Worm (Caenorhabditis elegans) whole organism, young adult: ENCODE data around the gene Y53G8AM.8.

Experiments
- B0019.2 ChIP-seq: fragments of 200-800 bp; sonication (Bioruptor generic); conservative IDR thresholded peaks from 2 replicates; pipeline ENCODE4 v1.3.6; 2022; ENCODE audit warnings: missing genetic modification reagents, missing genetic modification characterization, missing compliant biosample characterization
- B0261.1 ChIP-seq: sonication (generic microtip); optimal IDR thresholded peaks from 2 replicates; lab custom pipeline; 2016; ENCODE audit warnings: mild to moderate bottlenecking, missing genetic modification characterization, moderate library complexity, missing compliant biosample characterization
- C06A6.2 ChIP-seq: fragments of 200-800 bp; sonication (Bioruptor generic); conservative IDR thresholded peaks from 2 replicates; pipeline ENCODE4 v1.3.6; 2022; ENCODE audit warnings: missing genetic modification characterization, missing compliant biosample characterization
- D2030.7 ChIP-seq: fragments of 200-800 bp; sonication (Bioruptor generic); IDR thresholded peaks from 2 replicates; pipeline ENCODE4 v1.3.6; 2022; ENCODE audit warnings: missing genetic modification reagents, missing genetic modification characterization, missing compliant biosample characterization
- F23B12.7 ChIP-seq: sonication (generic microtip); optimal IDR thresholded peaks from 2 replicates; lab custom pipeline; 2017; ENCODE audit warnings: missing genetic modification characterization, mild to moderate bottlenecking, missing compliant biosample characterization, antibody characterized with exemption, moderate library complexity; ENCODE audit not compliant: insufficient read depth
- F33H1.4 ChIP-seq: fragments of 200-800 bp; sonication (Bioruptor generic); IDR thresholded peaks from 2 replicates; pipeline ENCODE4 v1.3.6; 2022; ENCODE audit warnings: missing genetic modification reagents, missing genetic modification characterization, missing compliant biosample characterization
- F37B4.10 ChIP-seq: fragments of 200-800 bp; sonication (Bioruptor generic); IDR thresholded peaks from 2 replicates; pipeline ENCODE4 v1.3.6; 2022; ENCODE audit warnings: missing genetic modification characterization, missing compliant biosample characterization
- F57A8.1 ChIP-seq: fragments of 200-800 bp; sonication (Bioruptor generic); optimal IDR thresholded peaks from 2 replicates; lab custom pipeline; 2018; ENCODE audit warnings: mild to moderate bottlenecking, missing genetic modification characterization, moderate library complexity, missing compliant biosample characterization
- K12H6.12 ChIP-seq: fragments of 200-800 bp; sonication (Bioruptor generic); optimal IDR thresholded peaks from 2 replicates; lab custom pipeline; 2018; ENCODE audit warnings: mild to moderate bottlenecking, missing genetic modification characterization, missing compliant biosample characterization
- T26A5.8 ChIP-seq: sonication (generic microtip); optimal IDR thresholded peaks from 2 replicates; lab custom pipeline; 2016; ENCODE audit warnings: missing genetic modification characterization, missing compliant biosample characterization
- Y56A3A.18 ChIP-seq: fragments of 200-800 bp; sonication (Bioruptor generic); IDR thresholded peaks from 2 replicates; pipeline ENCODE4 v1.3.6; 2022; ENCODE audit warnings: missing genetic modification reagents, missing genetic modification characterization, missing compliant biosample characterization
- Y95B8A.8 ChIP-seq: fragments of 200-800 bp; sonication (Bioruptor generic); IDR thresholded peaks from 2 replicates; pipeline ENCODE4 v1.3.6; 2022; ENCODE audit warnings: missing genetic modification reagents, missing genetic modification characterization, missing compliant biosample characterization
- aptf-2 ChIP-seq: fragments of 200-800 bp; sonication (Bioruptor generic); conservative IDR thresholded peaks from 2 replicates; pipeline ENCODE4 v1.3.6; 2022; ENCODE audit warnings: missing genetic modification reagents, missing genetic modification characterization, missing compliant biosample characterization
- attf-6 ChIP-seq: fragments of 200-800 bp; sonication (Bioruptor generic); IDR thresholded peaks from 2 replicates; pipeline ENCODE4 v1.3.6; 2022; ENCODE audit warnings: missing genetic modification reagents, missing genetic modification characterization, missing compliant biosample characterization
- cebp-1 ChIP-seq, 2 experiments: fragments of 200-800 bp in 1 of 2; sonication (Bioruptor generic) in 1 of 2; sonication (generic microtip) in 1 of 2; IDR thresholded peaks in 1 of 2; optimal IDR thresholded peaks in 1 of 2; 2 replicates each; pipeline versions ENCODE4 v1.3.6 to Lab custom; 2017 to 2022; ENCODE audit warnings: missing compliant biosample characterization in 2 of 2, missing genetic modification characterization in 2 of 2, mild to moderate bottlenecking in 1 of 2, missing genetic modification reagents in 1 of 2, moderate library complexity in 1 of 2
- dox-1 ChIP-seq: fragments of 200-800 bp; sonication (Bioruptor generic); IDR thresholded peaks from 2 replicates; pipeline ENCODE4 v1.3.6; 2022; ENCODE audit warnings: missing genetic modification reagents, missing genetic modification characterization, missing compliant biosample characterization
- efl-1 ChIP-seq: fragments of 150-350 bp; optimal IDR thresholded peaks from 2 replicates; lab custom pipeline; 2014; ENCODE audit warnings: missing biosample characterization, missing genetic modification reagents, missing genetic modification characterization
- egl-18 ChIP-seq: fragments of 200-800 bp; sonication (Bioruptor generic); IDR thresholded peaks from 2 replicates; pipeline ENCODE4 v1.3.6; 2022; ENCODE audit warnings: missing genetic modification reagents, missing genetic modification characterization, missing compliant biosample characterization
- egl-44 ChIP-seq: fragments of 200-800 bp; sonication (Bioruptor generic); IDR thresholded peaks from 2 replicates; pipeline ENCODE4 v1.3.6; 2022; ENCODE audit warnings: missing genetic modification reagents, missing genetic modification characterization, missing compliant biosample characterization
- fkh-3 ChIP-seq: sonication (generic microtip); optimal IDR thresholded peaks from 2 replicates; lab custom pipeline; 2016; ENCODE audit warnings: mild to moderate bottlenecking, missing genetic modification characterization, missing compliant biosample characterization
- gei-17 ChIP-seq: fragments of 200-800 bp; sonication (Bioruptor generic); optimal IDR thresholded peaks from 2 replicates; lab custom pipeline; 2018; ENCODE audit warnings: mild to moderate bottlenecking, missing genetic modification characterization, missing compliant biosample characterization
- hmg-1.2 ChIP-seq: fragments of 200-800 bp; sonication (Bioruptor generic); IDR thresholded peaks from 2 replicates; pipeline ENCODE4 v1.3.6; 2022; ENCODE audit warnings: missing genetic modification reagents, missing genetic modification characterization, missing compliant biosample characterization
- hrde-1 ChIP-seq: sonication (generic microtip); optimal IDR thresholded peaks from 2 replicates; lab custom pipeline; 2016; ENCODE audit warnings: missing genetic modification characterization, mild to moderate bottlenecking, missing compliant biosample characterization, moderate library complexity, missing genotype, missing genetic modification reagents, borderline replicate concordance
- let-607 ChIP-seq, 2 experiments: fragments of 200-800 bp in 1 of 2; sonication (Bioruptor generic) in 1 of 2; sonication (generic microtip) in 1 of 2; optimal IDR thresholded peaks; 2 replicates each; lab custom pipeline; 2016 to 2018; ENCODE audit warnings: mild to moderate bottlenecking in 2 of 2, missing compliant biosample characterization in 2 of 2, missing genetic modification characterization in 2 of 2, moderate library complexity in 2 of 2, missing genotype in 1 of 2
- lin-26 ChIP-seq: fragments of 200-800 bp; sonication (Bioruptor generic); IDR thresholded peaks from 2 replicates; pipeline ENCODE4 v1.3.6; 2022; ENCODE audit warnings: missing genetic modification reagents, missing genetic modification characterization, missing compliant biosample characterization
- lin-40 ChIP-seq: sonication (generic microtip); optimal IDR thresholded peaks from 2 replicates; lab custom pipeline; 2016; ENCODE audit warnings: missing genetic modification characterization, mild to moderate bottlenecking, missing compliant biosample characterization, missing genotype, missing genetic modification reagents
- lin-54 ChIP-seq: fragments of 200-800 bp; sonication (Bioruptor generic); optimal IDR thresholded peaks from 2 replicates; lab custom pipeline; 2018; ENCODE audit warnings: mild to moderate bottlenecking, missing genetic modification characterization, missing compliant biosample characterization
- madf-10 ChIP-seq: sonication (generic microtip); optimal IDR thresholded peaks from 2 replicates; lab custom pipeline; 2016; ENCODE audit warnings: mild to moderate bottlenecking, missing genetic modification characterization, missing compliant biosample characterization
- madf-3 ChIP-seq: fragments of 200-800 bp; sonication (Bioruptor generic); IDR thresholded peaks from 2 replicates; pipeline ENCODE4 v1.3.6; 2022; ENCODE audit warnings: missing genetic modification reagents, missing genetic modification characterization, missing compliant biosample characterization
- madf-6 ChIP-seq: fragments of 200-800 bp; sonication (Bioruptor generic); IDR thresholded peaks from 2 replicates; pipeline ENCODE4 v1.3.6; 2022; ENCODE audit warnings: missing genetic modification reagents, missing genetic modification characterization, missing compliant biosample characterization
- mcd-1 ChIP-seq: fragments of 200-800 bp; sonication (Bioruptor generic); IDR thresholded peaks from 2 replicates; pipeline ENCODE4 v1.3.6; 2022; ENCODE audit warnings: missing genetic modification reagents, missing genetic modification characterization, missing compliant biosample characterization
- mxl-1 ChIP-seq: sonication (generic microtip); optimal IDR thresholded peaks from 2 replicates; lab custom pipeline; 2016; ENCODE audit warnings: missing genetic modification characterization, missing compliant biosample characterization
- nfya-2 ChIP-seq: fragments of 200-800 bp; sonication (Bioruptor generic); IDR thresholded peaks from 2 replicates; pipeline ENCODE4 v1.3.6; 2022; ENCODE audit warnings: missing genetic modification reagents, missing genetic modification characterization, missing compliant biosample characterization
- nhr-179 ChIP-seq: sonication (generic microtip); optimal IDR thresholded peaks from 2 replicates; lab custom pipeline; 2016; ENCODE audit warnings: mild to moderate bottlenecking, missing genetic modification characterization, missing compliant biosample characterization
- nhr-80 ChIP-seq: sonication (generic microtip); optimal IDR thresholded peaks from 2 replicates; lab custom pipeline; 2016; ENCODE audit warnings: missing genetic modification characterization, missing compliant biosample characterization
- rec-8 ChIP-seq, 2 experiments: sonication (generic microtip); optimal IDR thresholded peaks; 2 replicates each; lab custom pipeline; 2016; ENCODE audit warnings: mild to moderate bottlenecking in 2 of 2, missing genetic modification characterization in 2 of 2, missing genetic modification reagents in 2 of 2, missing genotype in 2 of 2, missing biosample characterization in 1 of 2, missing compliant biosample characterization in 1 of 2, moderate library complexity in 1 of 2
- repo-1 ChIP-seq: sonication (generic microtip); optimal IDR thresholded peaks from 2 replicates; lab custom pipeline; 2017; ENCODE audit warnings: mild to moderate bottlenecking, missing genetic modification characterization, missing compliant biosample characterization
- rpc-1 ChIP-seq, 2 experiments: fragments of 150-350 bp in 1 of 2; sonication (generic microtip) in 1 of 2; optimal IDR thresholded peaks; 2 replicates each; lab custom pipeline; 2014 to 2018; ENCODE audit warnings: missing biosample characterization in 1 of 2, missing genetic modification characterization in 1 of 2, missing genetic modification reagents in 1 of 2, missing genotype in 1 of 2
- sea-2 ChIP-seq: fragments of 200-800 bp; sonication (Bioruptor generic); IDR thresholded peaks from 2 replicates; pipeline ENCODE4 v1.3.6; 2022; ENCODE audit warnings: missing genetic modification characterization, missing compliant biosample characterization
- snpc-1.1 ChIP-seq: sonication (generic microtip); optimal IDR thresholded peaks from 2 replicates; lab custom pipeline; 2017; ENCODE audit warnings: missing genetic modification characterization, mild to moderate bottlenecking, missing compliant biosample characterization, antibody characterized with exemption, moderate library complexity, missing genotype, missing genetic modification reagents; ENCODE audit not compliant: insufficient read depth
- snpc-1.3 ChIP-seq: sonication (generic microtip); optimal IDR thresholded peaks from 2 replicates; lab custom pipeline; 2017; ENCODE audit warnings: missing genetic modification characterization, mild to moderate bottlenecking, missing compliant biosample characterization, antibody characterized with exemption, moderate library complexity, missing genotype, missing genetic modification reagents; ENCODE audit not compliant: insufficient read depth
- somi-1 ChIP-seq: fragments of 200-800 bp; sonication (Bioruptor generic); optimal IDR thresholded peaks from 2 replicates; lab custom pipeline; 2018; ENCODE audit warnings: mild to moderate bottlenecking, missing genetic modification characterization, missing compliant biosample characterization
- tbp1 ChIP-seq: fragments of 200-800 bp; sonication (Bioruptor generic); optimal IDR thresholded peaks from 2 replicates; lab custom pipeline; 2018; ENCODE audit warnings: mild to moderate bottlenecking, missing genetic modification characterization, missing compliant biosample characterization
- unc-130 ChIP-seq: sonication (generic microtip); optimal IDR thresholded peaks from 2 replicates; lab custom pipeline; 2016; ENCODE audit warnings: missing genetic modification reagents, missing genetic modification characterization, missing compliant biosample characterization
- ztf-18 ChIP-seq: sonication (generic microtip); optimal IDR thresholded peaks from 2 replicates; lab custom pipeline; 2016; ENCODE audit warnings: missing genotype, mild to moderate bottlenecking, missing genetic modification characterization, missing compliant biosample characterization
- ztf-26 ChIP-seq: sonication (generic microtip); optimal IDR thresholded peaks from 2 replicates; lab custom pipeline; 2017; ENCODE audit warnings: missing genetic modification characterization, missing compliant biosample characterization
- ztf-3 ChIP-seq: fragments of 200-800 bp; sonication (Bioruptor generic); optimal IDR thresholded peaks from 2 replicates; lab custom pipeline; 2018; ENCODE audit warnings: mild to moderate bottlenecking, missing genetic modification characterization, missing compliant biosample characterization
- ztf-6 ChIP-seq: fragments of 200-800 bp; sonication (Bioruptor generic); IDR thresholded peaks from 2 replicates; pipeline ENCODE4 v1.3.6; 2022; ENCODE audit warnings: missing genetic modification reagents, missing genetic modification characterization, missing compliant biosample characterization

Y53G8AM.8 gene

ce11 chrIII:3323906-3324305 lies 45.4 kb upstream of the Y53G8AM.8 start (continued):
- TF ChIP-seq egl-44 (GFP tag; lab: Robert Waterston, UW) (no peak), let-607 (tag; optimal IDR thresholded peaks at IDR 0.05; lab: Kevin White, UChicago) (no peak), ztf-6 (no peak), sea-2 (GFP tag; lab: Robert Waterston, UW) (no peak), B0019.2 (GFP tag; lab: Robert Waterston, UW) (no peak), ztf-26 (tag; lab: Kevin White, UChicago) (peak; percentile 6), B0261.1 (tag; lab: Kevin White, UChicago) (no peak), fkh-3 (tag; lab: Kevin White, UChicago) (no peak), egl-18 (GFP tag; lab: Robert Waterston, UW) (no peak), aptf-2 (GFP tag; lab: Robert Waterston, UW) (no peak), T26A5.8 (tag; lab: Kevin White, UChicago) (no peak), cebp-1 (GFP tag; IDR thresholded peaks at IDR 0.05; lab: Robert Waterston, UW) (no peak), cebp-1 (tag; optimal IDR thresholded peaks at IDR 0.05; lab: Kevin White, UChicago) (peak; percentile 70), F33H1.4 (GFP tag; lab: Robert Waterston, UW) (peak; percentile 57), nfya-2 (GFP tag; lab: Robert Waterston, UW) (no peak), hrde-1 (no peak), rec-8 (tag; optimal IDR thresholded peaks at IDR 0.05; lab: Kevin White, UChicago) (no peak), attf-6 (GFP tag; lab: Robert Waterston, UW) (no peak), C06A6.2 (GFP tag; lab: Robert Waterston, UW) (no peak), tbp1 (peak; percentile 40), F23B12.7 (tag; lab: Kevin White, UChicago) (no peak), madf-3 (peak; percentile 93), Y56A3A.18 (GFP tag; lab: Robert Waterston, UW) (no peak), F37B4.10 (GFP tag; lab: Robert Waterston, UW) (no peak), snpc-1.3 (tag; lab: Kevin White, UChicago) (no peak), nhr-179 (tag; lab: Kevin White, UChicago) (no peak), ztf-18 (tag; lab: Kevin White, UChicago) (no peak), ztf-3 (GFP tag; lab: Kevin White, UChicago) (no peak), gei-17 (no peak), F57A8.1 (GFP tag; lab: Kevin White, UChicago) (no peak), rpc-1 (optimal IDR thresholded peaks at IDR 0.05; lab: Kevin White, UChicago) (no peak), rpc-1 (tag; optimal IDR thresholded peaks at IDR 0.05; lab: Kevin White, UChicago) (no peak), dox-1 (GFP tag; lab: Robert Waterston, UW) (no peak; the same call in 1 of the 2 replicates), K12H6.12 (tag; lab: Kevin White, UChicago) (no peak), hmg-1.2 (peak; percentile 38), madf-6 (GFP tag; lab: Robert Waterston, UW) (peak; percentile 55), unc-130 (GFP tag; lab: Kevin White, UChicago) (no peak), snpc-1.1 (tag; lab: Kevin White, UChicago) (no peak), mcd-1 (GFP tag; lab: Robert Waterston, UW) (peak; percentile 74), repo-1 (tag; lab: Kevin White, UChicago) (peak; percentile 38), mxl-1 (tag; lab: Kevin White, UChicago) (no peak), lin-54 (GFP tag; lab: Kevin White, UChicago) (peak; percentile 44), D2030.7 (GFP tag; lab: Robert Waterston, UW) (0 out of 2 replicates have a peak, but pooled peaks have one; percentile 16), efl-1 (no peak), Y95B8A.8 (GFP tag; lab: Robert Waterston, UW) (no peak), lin-40 (no peak), lin-26 (GFP tag; lab: Robert Waterston, UW) (no peak), nhr-80 (tag; lab: Kevin White, UChicago) (no peak), somi-1 (GFP tag; lab: Kevin White, UChicago) (no peak), madf-10 (no peak)
